Fruit fly (Drosophila melanogaster) whole organism, embryonic: Measurements from ENCODE around the gene Cyp4d20.

Experiments
- Ada2b ChIP-seq: fragments of 200-800 bp; sonication (Bioruptor generic); IDR thresholded peaks from 2 replicates; pipeline ENCODE4 v1.3.6; 2022; ENCODE audit warnings: missing biosample characterization, missing genetic modification characterization
- B-H1 ChIP-seq: fragments of 200-800 bp; sonication (Bioruptor generic); IDR thresholded peaks from 3 replicates; pipeline ENCODE4 v1.3.6; 2022; ENCODE audit warnings: missing biosample characterization, missing genetic modification characterization
- Blimp-1 ChIP-seq: fragments of 200-800 bp; sonication (Bioruptor generic); optimal IDR thresholded peaks from 3 replicates; lab custom pipeline; 2018; ENCODE audit warnings: missing biosample characterization, missing genetic modification characterization, mild to moderate bottlenecking, moderate library complexity, missing genetic modification reagents
- Bteb2 ChIP-seq: fragments of 200-800 bp; sonication (Bioruptor generic); optimal IDR thresholded peaks from 2 replicates; lab custom pipeline; 2016; ENCODE audit warnings: missing biosample characterization, missing genetic modification characterization
- C15 ChIP-seq: fragments of 200-800 bp; sonication (Bioruptor generic); IDR thresholded peaks from 3 replicates; pipeline ENCODE4 v1.3.6; 2022; ENCODE audit warnings: missing biosample characterization, missing genetic modification characterization
- CG10274 ChIP-seq: fragments of 200-800 bp; sonication (Bioruptor generic); optimal IDR thresholded peaks from 3 replicates; lab custom pipeline; 2017; ENCODE audit warnings: missing biosample characterization, mild to moderate bottlenecking, missing genetic modification characterization
- CG11398 ChIP-seq: fragments of 200-800 bp; sonication (Bioruptor generic); optimal IDR thresholded peaks from 2 replicates; lab custom pipeline; 2016; ENCODE audit warnings: missing biosample characterization, missing genetic modification characterization
- CG12391 ChIP-seq: fragments of 200-800 bp; sonication (Bioruptor generic); optimal IDR thresholded peaks from 3 replicates; lab custom pipeline; 2018; ENCODE audit warnings: missing biosample characterization, mild to moderate bottlenecking, missing genetic modification characterization, moderate library complexity
- CG15269 ChIP-seq: fragments of 200-800 bp; sonication (Bioruptor generic); optimal IDR thresholded peaks from 2 replicates; lab custom pipeline; 2018; ENCODE audit warnings: missing biosample characterization, mild to moderate bottlenecking, missing genetic modification characterization, moderate library complexity
- CG1647 ChIP-seq: fragments of 200-800 bp; sonication (Bioruptor generic); optimal IDR thresholded peaks from 3 replicates; lab custom pipeline; 2016; ENCODE audit warnings: missing biosample characterization, missing genetic modification characterization
- CG1832 ChIP-seq: fragments of 200-800 bp; sonication (Bioruptor generic); optimal IDR thresholded peaks from 2 replicates; lab custom pipeline; 2017; ENCODE audit warnings: missing biosample characterization, mild to moderate bottlenecking, missing genetic modification characterization, inconsistent platforms
- CG2199 ChIP-seq: fragments of 200-800 bp; sonication (Bioruptor generic); IDR thresholded peaks from 3 replicates; pipeline ENCODE4 v1.3.6; 2022; ENCODE audit warnings: missing biosample characterization, missing genetic modification characterization
- CG2889 ChIP-seq: fragments of 200-800 bp; sonication (Bioruptor generic); IDR thresholded peaks from 3 replicates; pipeline ENCODE4 v1.3.6; 2022; ENCODE audit warnings: missing biosample characterization, missing genetic modification characterization
- CG4617 ChIP-seq: fragments of 200-800 bp; sonication (Bioruptor generic); optimal IDR thresholded peaks from 3 replicates; lab custom pipeline; 2016; ENCODE audit warnings: missing biosample characterization, missing genetic modification characterization, borderline replicate concordance
- CG4820 ChIP-seq: fragments of 200-800 bp; sonication (Bioruptor generic); optimal IDR thresholded peaks from 3 replicates; lab custom pipeline; 2016; ENCODE audit warnings: missing biosample characterization, missing genetic modification characterization
- CG9215 ChIP-seq: fragments of 200-800 bp; sonication (Bioruptor generic); IDR thresholded peaks from 2 replicates; pipeline ENCODE4 v1.3.6; 2022; ENCODE audit warnings: missing biosample characterization, missing genetic modification characterization
- Camta ChIP-seq: fragments of 200-800 bp; sonication (Bioruptor generic); optimal IDR thresholded peaks from 2 replicates; lab custom pipeline; 2016; ENCODE audit warnings: missing biosample characterization, missing genetic modification characterization
- Hr51 ChIP-seq, 2 experiments: fragments of 200-800 bp; sonication (Bioruptor generic); optimal IDR thresholded peaks; 2 replicates in 1 of 2; 3 replicates in 1 of 2; lab custom pipeline; 2016 to 2018; ENCODE audit warnings: missing biosample characterization in 2 of 2, missing genetic modification characterization in 2 of 2, mild to moderate bottlenecking in 1 of 2, moderate library complexity in 1 of 2
- NC2α ChIP-seq: fragments of 200-800 bp; sonication (Bioruptor generic); optimal IDR thresholded peaks from 2 replicates; lab custom pipeline; 2016; ENCODE audit warnings: missing biosample characterization, missing genetic modification characterization
- Optix ChIP-seq: fragments of 200-800 bp; sonication (Bioruptor generic); IDR thresholded peaks from 3 replicates; pipeline ENCODE4 v1.3.6; 2022; ENCODE audit warnings: missing biosample characterization, missing genetic modification characterization
- PHDP ChIP-seq: fragments of 200-800 bp; sonication (Bioruptor generic); optimal IDR thresholded peaks from 3 replicates; lab custom pipeline; 2018; ENCODE audit warnings: missing biosample characterization, mild to moderate bottlenecking, missing genetic modification characterization, moderate library complexity
- Xbp1 ChIP-seq: fragments of 200-800 bp; sonication (Bioruptor generic); optimal IDR thresholded peaks from 3 replicates; lab custom pipeline; 2016; ENCODE audit warnings: missing biosample characterization, mild to moderate bottlenecking, missing genetic modification characterization
- Xrp1 ChIP-seq: fragments of 200-800 bp; sonication (Bioruptor generic); IDR thresholded peaks from 2 replicates; pipeline ENCODE4 v1.3.6; 2022; ENCODE audit warnings: missing biosample characterization, missing genetic modification characterization
- ac ChIP-seq: fragments of 200-800 bp; sonication (Bioruptor generic); optimal IDR thresholded peaks from 3 replicates; lab custom pipeline; 2017; ENCODE audit warnings: missing biosample characterization, mild to moderate bottlenecking, missing genetic modification characterization
- br ChIP-seq: fragments of >200 bp; optimal IDR thresholded peaks from 2 replicates; lab custom pipeline; 2017
- cad ChIP-seq: fragments of >200 bp; optimal IDR thresholded peaks from 2 replicates; lab custom pipeline; 2017; ENCODE audit warnings: missing biosample characterization, missing genetic modification characterization
- chn ChIP-seq: fragments of 200-800 bp; sonication (Bioruptor generic); optimal IDR thresholded peaks from 2 replicates; lab custom pipeline; 2016; ENCODE audit warnings: missing biosample characterization, missing genetic modification characterization
- disco-r ChIP-seq: fragments of 200-800 bp; sonication (Bioruptor generic); optimal IDR thresholded peaks from 2 replicates; lab custom pipeline; 2016; ENCODE audit warnings: missing biosample characterization, missing genetic modification characterization
- dmrt99B ChIP-seq: fragments of 200-800 bp; sonication (Bioruptor generic); optimal IDR thresholded peaks from 2 replicates; lab custom pipeline; 2018; ENCODE audit warnings: missing biosample characterization, mild to moderate bottlenecking, missing genetic modification characterization, moderate library complexity
- eve ChIP-seq, 2 experiments: fragments of >200 bp; optimal IDR thresholded peaks; 2 replicates each; lab custom pipeline; 2017; ENCODE audit warnings: missing biosample characterization in 2 of 2, missing genetic modification characterization in 2 of 2
- ftz-f1 ChIP-seq: fragments of 200-800 bp; sonication (Bioruptor generic); optimal IDR thresholded peaks from 2 replicates; lab custom pipeline; 2016; ENCODE audit warnings: missing biosample characterization, missing genetic modification characterization
- gcm2 ChIP-seq: fragments of 200-800 bp; sonication (Bioruptor generic); optimal IDR thresholded peaks from 2 replicates; lab custom pipeline; 2016; ENCODE audit warnings: missing biosample characterization, missing genetic modification characterization
- her ChIP-seq: fragments of 200-800 bp; sonication (Bioruptor generic); optimal IDR thresholded peaks from 2 replicates; lab custom pipeline; 2016; ENCODE audit warnings: missing biosample characterization, missing genetic modification characterization
- inv ChIP-seq: fragments of 200-800 bp; sonication (Bioruptor generic); IDR thresholded peaks from 2 replicates; pipeline ENCODE4 v1.3.6; 2022; ENCODE audit warnings: missing biosample characterization, missing genetic modification characterization; ENCODE audit not compliant: partially characterized antibody
- jigr1 ChIP-seq: fragments of 200-800 bp; sonication (Bioruptor generic); IDR thresholded peaks from 3 replicates; pipeline ENCODE4 v1.3.6; 2022; ENCODE audit warnings: missing biosample characterization, missing genetic modification characterization
- jing ChIP-seq: fragments of 200-800 bp; sonication (Bioruptor generic); optimal IDR thresholded peaks from 2 replicates; lab custom pipeline; 2018; ENCODE audit warnings: missing biosample characterization, mild to moderate bottlenecking, missing genetic modification characterization
- lab ChIP-seq: fragments of 200-800 bp; sonication (Bioruptor generic); optimal IDR thresholded peaks from 3 replicates; lab custom pipeline; 2017; ENCODE audit warnings: missing biosample characterization, missing genetic modification characterization, mild to moderate bottlenecking, moderate library complexity, missing genetic modification reagents
- lilli ChIP-seq: fragments of 200-800 bp; sonication (Bioruptor generic); optimal IDR thresholded peaks from 3 replicates; lab custom pipeline; 2016; ENCODE audit warnings: missing biosample characterization, missing genetic modification characterization
- lov ChIP-seq, 2 experiments: fragments of 200-800 bp in 1 of 2; fragments of >200 bp in 1 of 2; sonication (Bioruptor generic) in 1 of 2; IDR thresholded peaks in 1 of 2; optimal IDR thresholded peaks in 1 of 2; 2 replicates in 1 of 2; 3 replicates in 1 of 2; pipeline versions ENCODE4 v1.3.6 to Lab custom; 2017 to 2022; ENCODE audit warnings: missing biosample characterization in 1 of 2, missing genetic modification characterization in 1 of 2
- pan ChIP-seq, 4 experiments: fragments of >200 bp in 3 of 4; fragments of 200-800 bp in 1 of 4; sonication (Bioruptor generic) in 1 of 4; optimal IDR thresholded peaks in 3 of 4; IDR thresholded peaks in 1 of 4; 2 replicates each; pipeline versions ENCODE4 v1.3.6 to Lab custom; 2017 to 2022; ENCODE audit warnings: missing biosample characterization in 2 of 4, missing genetic modification characterization in 2 of 4, mixed read lengths in 1 of 4
- row ChIP-seq: fragments of 200-800 bp; sonication (Bioruptor generic); IDR thresholded peaks from 3 replicates; pipeline ENCODE4 v1.3.6; 2022; ENCODE audit warnings: missing biosample characterization, missing genetic modification characterization
- salm ChIP-seq: fragments of 200-800 bp; sonication (Bioruptor generic); optimal IDR thresholded peaks from 2 replicates; lab custom pipeline; 2018; ENCODE audit warnings: missing biosample characterization, mild to moderate bottlenecking, missing genetic modification characterization
- scrt ChIP-seq: fragments of 200-800 bp; sonication (Bioruptor generic); optimal IDR thresholded peaks from 2 replicates; lab custom pipeline; 2018; ENCODE audit warnings: missing biosample characterization, mild to moderate bottlenecking, missing genetic modification characterization, moderate library complexity
- slp2 ChIP-seq: fragments of 200-800 bp; sonication (Bioruptor generic); optimal IDR thresholded peaks from 2 replicates; lab custom pipeline; 2016; ENCODE audit warnings: missing biosample characterization, missing genetic modification characterization
- ssp ChIP-seq: fragments of 200-800 bp; sonication (Bioruptor generic); IDR thresholded peaks from 2 replicates; pipeline ENCODE4 v1.3.6; 2022; ENCODE audit warnings: missing biosample characterization, missing genetic modification characterization
- stwl ChIP-seq: fragments of 200-800 bp; sonication (Bioruptor generic); optimal IDR thresholded peaks from 3 replicates; lab custom pipeline; 2018; ENCODE audit warnings: missing biosample characterization, mild to moderate bottlenecking, missing genetic modification characterization, moderate library complexity
- toy ChIP-seq: fragments of 200-800 bp; sonication (Bioruptor generic); IDR thresholded peaks from 2 replicates; pipeline ENCODE4 v1.3.6; 2022; ENCODE audit warnings: missing biosample characterization, missing genetic modification characterization
- tup ChIP-seq: fragments of 200-800 bp; sonication (Bioruptor generic); optimal IDR thresholded peaks from 2 replicates; lab custom pipeline; 2016; ENCODE audit warnings: missing biosample characterization, mild to moderate bottlenecking, missing genetic modification characterization, moderate library complexity
- wek ChIP-seq: fragments of 200-800 bp; sonication (Bioruptor generic); optimal IDR thresholded peaks from 3 replicates; lab custom pipeline; 2018; ENCODE audit warnings: missing biosample characterization, mild to moderate bottlenecking, missing genetic modification characterization, moderate library complexity

Cyp4d20 gene

dm6 chr3L:2486493-2486892 is 8.2 kb upstream of the Cyp4d20 start (continued):
- TF ChIP-seq lilli (GFP tag; lab: Kevin White, UChicago) (no peak), lov (optimal IDR thresholded peaks at IDR 0.05; lab: Kevin White, UChicago) (no peak), lov (GFP tag; IDR thresholded peaks at IDR 0.05; lab: Robert Waterston, UW) (no peak), Xrp1 (GFP tag; lab: Robert Waterston, UW) (peak; percentile 42; the same call in 1 of the 2 replicates), Xbp1 (peak; percentile 10), CG4820 (no peak), Blimp-1 (GFP tag; lab: Kevin White, UChicago) (peak; percentile 38), scrt (GFP tag; lab: Kevin White, UChicago) (no peak), row (GFP tag; lab: Robert Waterston, UW) (peak; percentile 43; the same call in 1 of the 3 replicates), PHDP (tag; lab: Kevin White, UChicago) (no peak), Camta (GFP tag; lab: Kevin White, UChicago) (no peak), disco-r (GFP tag; lab: Kevin White, UChicago) (no peak), CG12391 (tag; lab: Kevin White, UChicago) (no peak), Hr51 (GFP tag; optimal IDR thresholded peaks at IDR 0.05; lab: Kevin White, UChicago) (peak in 1 of 2 experiments; percentile 16), lab (no peak), NC2α (GFP tag; lab: Kevin White, UChicago) (no peak), toy (GFP tag; lab: Robert Waterston, UW) (no peak), C15 (GFP tag; lab: Robert Waterston, UW) (no peak), eve (GFP tag; optimal IDR thresholded peaks at IDR 0.05; lab: Kevin White, UChicago) (peak in 1 of 2 experiments; percentile 45), Bteb2 (GFP tag; lab: Kevin White, UChicago) (no peak)

dm6 chr3L:2485331-2486115 is 7.3 kb upstream of the Cyp4d20 start:
- TF ChIP-seq B-H1 (GFP tag; lab: Robert Waterston, UW) (no peak), inv (0 out of 2 replicates have a peak, but pooled peaks have one; percentile 8), ftz-f1 (peak; percentile 6), jigr1 (GFP tag; lab: Robert Waterston, UW) (no peak), gcm2 (GFP tag; lab: Kevin White, UChicago) (no peak), ac (GFP tag; lab: Kevin White, UChicago) (no peak), tup (GFP tag; lab: Kevin White, UChicago) (no peak), slp2 (GFP tag; lab: Kevin White, UChicago) (no peak), ssp (GFP tag; lab: Robert Waterston, UW) (no peak), CG15269 (no peak), CG2199 (GFP tag; lab: Robert Waterston, UW) (peak; percentile 77; the same call in 1 of the 3 replicates), CG1647 (GFP tag; lab: Kevin White, UChicago) (no peak), dmrt99B (tag; lab: Kevin White, UChicago) (no peak), her (GFP tag; lab: Kevin White, UChicago) (no peak), stwl (peak; percentile 31), jing (no peak), chn (no peak), CG10274 (no peak), salm (tag; lab: Kevin White, UChicago) (no peak), CG4617 (no peak), pan (optimal IDR thresholded peaks at IDR 0.05; lab: Kevin White, UChicago) (no peak), pan (GFP tag; optimal IDR thresholded peaks at IDR 0.05 in 1 of 2, IDR thresholded peaks at IDR 0.05 in 1 of 2) (no peak), wek (no peak), br (no peak), Optix (GFP tag; lab: Robert Waterston, UW) (no peak), Ada2b (no peak), CG1832 (GFP tag; lab: Kevin White, UChicago) (no peak), CG9215 (no peak), cad (GFP tag; lab: Kevin White, UChicago) (no peak), CG11398 (no peak), CG2889 (no peak)
